Fruit fly (Drosophila melanogaster): ENCODE measurements around the gene CG6985.

The CG6985 gene

dm6 chr3R:22720808-22721306, 20.1 kb upstream of the CG6985 start, which contains the start of gene wge (continued):
- TF ChIP-seq sens (GFP tag) (no peak), NK7.1 (GFP tag; optimal IDR thresholded peaks at IDR 0.05) (no peak), bowl (GFP tag; IDR thresholded peaks at IDR 0.05) (no peak), CG1832 (GFP tag; optimal IDR thresholded peaks at IDR 0.05) (no peak), seq (GFP tag; IDR thresholded peaks at IDR 0.05) (no peak), CG12155 (GFP tag; optimal IDR thresholded peaks at IDR 0.05) (no peak), CG7271 (tag; optimal IDR thresholded peaks at IDR 0.05) (no peak), CG1233 (GFP tag; optimal IDR thresholded peaks at IDR 0.05) (no peak), zf30C (GFP tag; optimal IDR thresholded peaks at IDR 0.05) (no peak), crp (GFP tag; optimal IDR thresholded peaks at IDR 0.05) (no peak), Dbx (GFP tag; IDR thresholded peaks at IDR 0.05) (no peak), CkIIα-i1 (GFP tag; IDR thresholded peaks at IDR 0.05) (no peak), p53 (GFP tag; optimal IDR thresholded peaks at IDR 0.05) (no peak), CG4617 (GFP tag; optimal IDR thresholded peaks at IDR 0.05; ENCODE audit: borderline replicate concordance) (peak; percentile 88), nom (GFP tag; optimal IDR thresholded peaks at IDR 0.05) (peak; percentile 95), psq (GFP tag; optimal IDR thresholded peaks at IDR 0.05) (no peak), nerfin-2 (GFP tag; IDR thresholded peaks at IDR 0.05; ENCODE audit: partially characterized antibody) (no peak; the same call in 1 of the 2 replicates), CG7963 (GFP tag; IDR thresholded peaks at IDR 0.05; ENCODE audit: partially characterized antibody) (peak; percentile 55; the same call in 1 of the 3 replicates), sr (GFP tag; IDR thresholded peaks at IDR 0.05) (no peak), kni (GFP tag; optimal IDR thresholded peaks at IDR 0.05) (no peak), Bteb2 (GFP tag; optimal IDR thresholded peaks at IDR 0.05) (no peak), Hr78 (GFP tag; optimal IDR thresholded peaks at IDR 0.05) (no peak), zen (tag; optimal IDR thresholded peaks at IDR 0.05) (no peak), Nf-YC (tag; optimal IDR thresholded peaks at IDR 0.05) (no peak), ab (GFP tag; optimal IDR thresholded peaks at IDR 0.05) (no peak), crol (GFP tag; IDR thresholded peaks at IDR 0.05) (no peak), cad (GFP tag; optimal IDR thresholded peaks at IDR 0.05) (no peak), zfh2 (GFP tag; optimal IDR thresholded peaks at IDR 0.05) (no peak), CG13296 (GFP tag; optimal IDR thresholded peaks at IDR 0.05) (no peak), CG15073 (GFP tag; optimal IDR thresholded peaks at IDR 0.05) (no peak), Asciz (GFP tag; optimal IDR thresholded peaks at IDR 0.05) (no peak), oc (tag; optimal IDR thresholded peaks at IDR 0.05) (no peak), CG6683 (GFP tag; optimal IDR thresholded peaks at IDR 0.05) (no peak), Oli (tag; optimal IDR thresholded peaks at IDR 0.05) (no peak), Sin3A (optimal IDR thresholded peaks at IDR 0.05) (peak; percentile 20), CG11504 (tag; optimal IDR thresholded peaks at IDR 0.05) (no peak), E2f1 (GFP tag; IDR thresholded peaks at IDR 0.05) (no peak), CG14667 (GFP tag; IDR thresholded peaks at IDR 0.05) (no peak), CG9797 (GFP tag; optimal IDR thresholded peaks at IDR 0.05) (peak; percentile 65), lab (GFP tag; optimal IDR thresholded peaks at IDR 0.05) (no peak), gem (tag; optimal IDR thresholded peaks at IDR 0.05) (no peak), chinmo (GFP tag; IDR thresholded peaks at IDR 0.05; ENCODE audit: partially characterized antibody) (peak; percentile 71; the same call in 1 of the 4 replicates), danr (GFP tag; IDR thresholded peaks at IDR 0.05) (no peak), CG12942 (GFP tag; optimal IDR thresholded peaks at IDR 0.05) (no peak), ftz-f1 (GFP tag; optimal IDR thresholded peaks at IDR 0.05) (no peak), h (optimal IDR thresholded peaks at IDR 0.05) (no peak), toy (GFP tag; IDR thresholded peaks at IDR 0.05) (no peak), Spps (tag; optimal IDR thresholded peaks at IDR 0.05) (no peak), CG8944 (GFP tag; optimal IDR thresholded peaks at IDR 0.05) (no peak), gfzf (GFP tag; optimal IDR thresholded peaks at IDR 0.05) (peak; percentile 75), dmrt11E (tag; optimal IDR thresholded peaks at IDR 0.05) (no peak)
